Fruit fly (Drosophila melanogaster) whole organism, embryonic: ENCODE results near the gene Ir25a.

ENCODE experiments used
- Abd-B ChIP-seq: fragments of 200-800 bp; sonication (Bioruptor generic); optimal IDR thresholded peaks from 2 replicates; lab custom pipeline; 2018; ENCODE audit warnings: missing biosample characterization, mild to moderate bottlenecking, missing genetic modification characterization, moderate library complexity
- Bgb ChIP-seq: fragments of 200-800 bp; sonication (Bioruptor generic); IDR thresholded peaks from 2 replicates; pipeline ENCODE4 v1.3.6; 2022; ENCODE audit warnings: missing biosample characterization, missing genetic modification characterization; ENCODE audit not compliant: partially characterized antibody
- CG11504 ChIP-seq: fragments of 200-800 bp; sonication (Bioruptor generic); optimal IDR thresholded peaks from 3 replicates; lab custom pipeline; 2019; ENCODE audit warnings: missing biosample characterization, mild to moderate bottlenecking, missing genetic modification characterization, moderate library complexity
- CG11560 ChIP-seq: fragments of 200-800 bp; sonication (Bioruptor generic); IDR thresholded peaks from 3 replicates; pipeline ENCODE4 v1.3.6; 2022; ENCODE audit warnings: missing biosample characterization, missing genetic modification characterization
- CG12071 ChIP-seq: fragments of 200-800 bp; sonication (Bioruptor generic); optimal IDR thresholded peaks from 3 replicates; lab custom pipeline; 2018; ENCODE audit warnings: missing biosample characterization, mild to moderate bottlenecking, missing genetic modification characterization
- CG12391 ChIP-seq: fragments of 200-800 bp; sonication (Bioruptor generic); optimal IDR thresholded peaks from 3 replicates; lab custom pipeline; 2018; ENCODE audit warnings: missing biosample characterization, mild to moderate bottlenecking, missing genetic modification characterization, moderate library complexity
- CG1529 ChIP-seq: fragments of 200-800 bp; sonication (Bioruptor generic); optimal IDR thresholded peaks from 3 replicates; lab custom pipeline; 2018; ENCODE audit warnings: missing biosample characterization, missing genetic modification characterization
- CG15514 ChIP-seq: fragments of 200-800 bp; sonication (Bioruptor generic); optimal IDR thresholded peaks from 3 replicates; lab custom pipeline; 2017; ENCODE audit warnings: missing biosample characterization, missing genetic modification characterization, mild to moderate bottlenecking, moderate library complexity, missing genetic modification reagents
- CG15696 ChIP-seq: fragments of 200-800 bp; sonication (Bioruptor generic); optimal IDR thresholded peaks from 2 replicates; lab custom pipeline; 2019; ENCODE audit warnings: missing biosample characterization, mild to moderate bottlenecking, missing genetic modification characterization, moderate library complexity
- CG16813 ChIP-seq: fragments of 200-800 bp; sonication (Bioruptor generic); IDR thresholded peaks from 3 replicates; pipeline ENCODE4 v1.3.6; 2022; ENCODE audit warnings: missing biosample characterization, missing genetic modification characterization; ENCODE audit not compliant: partially characterized antibody
- CG17912 ChIP-seq: fragments of 200-800 bp; sonication (Bioruptor generic); optimal IDR thresholded peaks from 2 replicates; lab custom pipeline; 2018; ENCODE audit warnings: missing biosample characterization, mild to moderate bottlenecking, missing genetic modification characterization
- CG18262 ChIP-seq: fragments of 200-800 bp; optimal IDR thresholded peaks from 3 replicates; lab custom pipeline; 2019; ENCODE audit warnings: missing biosample characterization, mild to moderate bottlenecking, missing genetic modification characterization, moderate library complexity
- CG2120 ChIP-seq: fragments of 200-800 bp; sonication (Bioruptor generic); optimal IDR thresholded peaks from 3 replicates; lab custom pipeline; 2016; ENCODE audit warnings: missing biosample characterization, missing genetic modification characterization
- CG32767 ChIP-seq: fragments of 200-800 bp; sonication (Bioruptor generic); IDR thresholded peaks from 2 replicates; pipeline ENCODE4 v1.3.6; 2022; ENCODE audit warnings: missing biosample characterization, missing genetic modification characterization
- CG9727 ChIP-seq: fragments of 200-800 bp; sonication (Bioruptor generic); optimal IDR thresholded peaks from 3 replicates; lab custom pipeline; 2017; ENCODE audit warnings: missing biosample characterization, mild to moderate bottlenecking, missing genetic modification characterization
- CoRest ChIP-seq: fragments of 200-800 bp; sonication (Bioruptor generic); optimal IDR thresholded peaks from 3 replicates; lab custom pipeline; 2018; ENCODE audit warnings: missing biosample characterization, mild to moderate bottlenecking, missing genetic modification characterization, moderate library complexity
- E2f2 ChIP-seq: fragments of 200-800 bp; sonication (Bioruptor generic); IDR thresholded peaks from 2 replicates; pipeline ENCODE4 v1.3.6; 2022; ENCODE audit warnings: missing biosample characterization, missing genetic modification characterization
- Fer1 ChIP-seq: fragments of 200-800 bp; sonication (Bioruptor generic); optimal IDR thresholded peaks from 2 replicates; lab custom pipeline; 2017; ENCODE audit warnings: missing biosample characterization, mild to moderate bottlenecking, missing genetic modification characterization
- HHEX ChIP-seq: fragments of 200-800 bp; sonication (Bioruptor generic); optimal IDR thresholded peaks from 3 replicates; lab custom pipeline; 2017; ENCODE audit warnings: missing biosample characterization, mild to moderate bottlenecking, missing genetic modification characterization, missing genetic modification reagents
- Hr3 ChIP-seq: fragments of 200-800 bp; sonication (Bioruptor generic); optimal IDR thresholded peaks from 3 replicates; lab custom pipeline; 2016; ENCODE audit warnings: missing biosample characterization, missing genetic modification characterization
- MBD-R2 ChIP-seq: fragments of 200-800 bp; sonication (Bioruptor generic); IDR thresholded peaks from 2 replicates; pipeline ENCODE4 v1.3.6; 2022; ENCODE audit warnings: missing biosample characterization, missing genetic modification characterization
- NFAT ChIP-seq: fragments of 200-800 bp; sonication (Bioruptor generic); IDR thresholded peaks from 2 replicates; pipeline ENCODE4 v1.3.6; 2022; ENCODE audit warnings: missing biosample characterization, missing genetic modification characterization
- Optix ChIP-seq: fragments of 200-800 bp; sonication (Bioruptor generic); IDR thresholded peaks from 3 replicates; pipeline ENCODE4 v1.3.6; 2022; ENCODE audit warnings: missing biosample characterization, missing genetic modification characterization
- TFAM ChIP-seq: fragments of 200-800 bp; sonication (Bioruptor generic); optimal IDR thresholded peaks from 2 replicates; lab custom pipeline; 2017; ENCODE audit warnings: missing biosample characterization, missing genetic modification characterization, inconsistent platforms
- btn ChIP-seq: fragments of 200-800 bp; sonication (Bioruptor generic); optimal IDR thresholded peaks from 2 replicates; lab custom pipeline; 2016; ENCODE audit warnings: missing biosample characterization, missing genetic modification characterization
- chm ChIP-seq: fragments of 200-800 bp; sonication (Bioruptor generic); IDR thresholded peaks from 2 replicates; pipeline ENCODE4 v1.3.6; 2022; ENCODE audit warnings: missing biosample characterization, missing genetic modification characterization
- dan ChIP-seq: fragments of 200-800 bp; sonication (Bioruptor generic); IDR thresholded peaks from 2 replicates; pipeline ENCODE4 v1.3.6; 2022; ENCODE audit warnings: missing biosample characterization, missing genetic modification characterization
- ems ChIP-seq: fragments of 200-800 bp; sonication (Bioruptor generic); optimal IDR thresholded peaks from 3 replicates; lab custom pipeline; 2016; ENCODE audit warnings: missing biosample characterization, missing genetic modification characterization
- ewg ChIP-seq: fragments of 200-800 bp; sonication (Bioruptor generic); optimal IDR thresholded peaks from 3 replicates; lab custom pipeline; 2017; ENCODE audit warnings: mild to moderate bottlenecking, missing biosample characterization, missing genetic modification reagents, missing genetic modification characterization
- fd102C ChIP-seq: fragments of 200-800 bp; sonication (Bioruptor generic); optimal IDR thresholded peaks from 2 replicates; lab custom pipeline; 2018; ENCODE audit warnings: missing biosample characterization, mild to moderate bottlenecking, missing genetic modification characterization, moderate library complexity
- fru ChIP-seq: fragments of >200 bp; optimal IDR thresholded peaks from 2 replicates; lab custom pipeline; 2017
- ftz-f1 ChIP-seq: fragments of 200-800 bp; sonication (Bioruptor generic); optimal IDR thresholded peaks from 2 replicates; lab custom pipeline; 2016; ENCODE audit warnings: missing biosample characterization, missing genetic modification characterization
- h ChIP-seq: fragments of >200 bp; optimal IDR thresholded peaks from 2 replicates; lab custom pipeline; 2017
- hb ChIP-seq: fragments of 200-800 bp; sonication (Bioruptor generic); IDR thresholded peaks from 3 replicates; pipeline ENCODE4 v1.3.6; 2022; ENCODE audit warnings: missing biosample characterization, missing genetic modification characterization; ENCODE audit not compliant: partially characterized antibody
- hth ChIP-seq: fragments of >200 bp; optimal IDR thresholded peaks from 2 replicates; lab custom pipeline; 2017; ENCODE audit warnings: inconsistent platforms
- lbe ChIP-seq: fragments of 200-800 bp; sonication (Bioruptor generic); optimal IDR thresholded peaks from 2 replicates; lab custom pipeline; 2016; ENCODE audit warnings: missing biosample characterization, mild to moderate bottlenecking, missing genetic modification characterization
- lola ChIP-seq, 3 experiments: fragments of >200 bp in 2 of 3; fragments of 200-800 bp in 1 of 3; sonication (Bioruptor generic) in 1 of 3; optimal IDR thresholded peaks; 2 replicates each; lab custom pipeline; 2017 to 2019; ENCODE audit warnings: missing biosample characterization in 3 of 3, missing genetic modification characterization in 3 of 3, mild to moderate bottlenecking in 1 of 3, moderate library complexity in 1 of 3
- nom ChIP-seq: fragments of 200-800 bp; sonication (Bioruptor generic); optimal IDR thresholded peaks from 2 replicates; lab custom pipeline; 2017; ENCODE audit warnings: missing biosample characterization, missing genetic modification characterization, mild to moderate bottlenecking, moderate library complexity, missing genetic modification reagents
- pan ChIP-seq, 4 experiments: fragments of >200 bp in 3 of 4; fragments of 200-800 bp in 1 of 4; sonication (Bioruptor generic) in 1 of 4; optimal IDR thresholded peaks in 3 of 4; IDR thresholded peaks in 1 of 4; 2 replicates each; pipeline versions ENCODE4 v1.3.6 to Lab custom; 2017 to 2022; ENCODE audit warnings: missing biosample characterization in 2 of 4, missing genetic modification characterization in 2 of 4, mixed read lengths in 1 of 4
- pita ChIP-seq: fragments of 200-800 bp; sonication (Bioruptor generic); optimal IDR thresholded peaks from 2 replicates; lab custom pipeline; 2017; ENCODE audit warnings: missing biosample characterization, mild to moderate bottlenecking, missing genetic modification characterization
- ro ChIP-seq: fragments of 200-800 bp; sonication (Bioruptor generic); IDR thresholded peaks from 2 replicates; pipeline ENCODE4 v1.3.6; 2022; ENCODE audit warnings: missing biosample characterization, missing genetic modification characterization
- schlank ChIP-seq: fragments of 200-800 bp; sonication (Bioruptor generic); optimal IDR thresholded peaks from 2 replicates; lab custom pipeline; 2018; ENCODE audit warnings: missing biosample characterization, mild to moderate bottlenecking, missing genetic modification characterization
- sens ChIP-seq: fragments of 200-800 bp; sonication (Bioruptor generic); peaks from one replicate; lab custom pipeline; 2016; ENCODE audit warnings: missing biosample characterization, missing genetic modification characterization
- shn ChIP-seq: fragments of 200-800 bp; sonication (Bioruptor generic); optimal IDR thresholded peaks from 3 replicates; lab custom pipeline; 2016; ENCODE audit warnings: missing biosample characterization, missing genetic modification characterization
- stc ChIP-seq: fragments of 200-800 bp; sonication (Bioruptor generic); IDR thresholded peaks from 2 replicates; pipeline ENCODE4 v1.3.6; 2022; ENCODE audit warnings: missing biosample characterization, missing genetic modification characterization
- tio ChIP-seq: fragments of 200-800 bp; sonication (Bioruptor generic); optimal IDR thresholded peaks from 2 replicates; lab custom pipeline; 2017; ENCODE audit warnings: missing biosample characterization, missing genetic modification characterization, inconsistent platforms
- tup ChIP-seq: fragments of 200-800 bp; sonication (Bioruptor generic); optimal IDR thresholded peaks from 2 replicates; lab custom pipeline; 2016; ENCODE audit warnings: missing biosample characterization, mild to moderate bottlenecking, missing genetic modification characterization, moderate library complexity
- tx ChIP-seq: fragments of 200-800 bp; sonication (Bioruptor generic); optimal IDR thresholded peaks from 2 replicates; lab custom pipeline; 2016; ENCODE audit warnings: missing biosample characterization, missing genetic modification characterization
- vnd ChIP-seq: fragments of 200-800 bp; sonication (Bioruptor generic); IDR thresholded peaks from 3 replicates; pipeline ENCODE4 v1.3.6; 2022; ENCODE audit warnings: missing biosample characterization, missing genetic modification characterization; ENCODE audit not compliant: partially characterized antibody

Gene Ir25a

DNA sequence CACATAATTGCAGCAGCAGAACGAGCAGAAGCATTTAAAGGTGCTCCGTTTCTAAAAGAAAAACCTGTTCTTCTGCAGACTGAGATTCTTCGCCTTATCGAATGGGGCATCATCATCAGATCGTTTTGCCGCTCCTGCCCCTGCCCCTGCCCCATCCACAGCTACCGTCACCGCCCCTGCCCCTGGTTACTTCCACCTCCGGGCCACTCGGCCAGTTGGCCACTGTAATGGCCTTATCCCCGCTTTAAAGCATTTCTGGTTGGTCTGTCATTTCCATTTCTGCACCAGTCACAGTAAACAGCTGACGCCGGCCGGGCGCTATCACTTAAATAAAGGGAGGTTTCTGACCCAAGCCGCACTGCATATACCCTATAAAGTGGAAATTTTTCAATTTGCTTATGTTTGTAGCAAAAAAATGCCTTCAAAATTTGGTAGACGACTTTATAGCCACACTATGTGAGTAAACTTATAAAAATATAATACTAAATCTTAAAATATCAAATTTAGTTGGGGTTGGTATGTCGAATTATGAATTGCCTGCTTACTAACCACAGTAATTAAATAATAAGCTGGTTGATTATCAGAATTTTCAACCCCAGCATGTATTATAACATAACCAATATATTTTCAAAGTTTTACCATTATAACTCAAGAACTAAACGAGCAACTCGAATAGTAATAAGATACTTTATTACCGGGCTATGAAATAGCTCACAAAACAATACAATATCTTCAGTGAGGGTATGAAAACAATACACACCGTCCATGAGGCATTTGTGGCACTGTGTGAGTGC, 24.2 kb downstream of the Ir25a start (continued):
- TF ChIP-seq CG15696 (tag; lab: Kevin White, UChicago), result peak; percentile 64
- TF ChIP-seq CG11504 (tag; lab: Kevin White, UChicago), result peak; percentile 82
- peak; percentile 50 for TF ChIP-seq shn (GFP tag; lab: Kevin White, UChicago)
- peak; percentile 7 for TF ChIP-seq Fer1 (GFP tag; lab: Kevin White, UChicago)
- no peak for TF ChIP-seq NFAT (GFP tag; lab: Robert Waterston, UW)
- TF ChIP-seq CG11560 (tag; lab: Robert Waterston, UW), result no peak
- no peak for TF ChIP-seq stc (GFP tag; lab: Robert Waterston, UW)
- no peak for TF ChIP-seq lbe (GFP tag; lab: Kevin White, UChicago)
- no peak for TF ChIP-seq CG12071 (GFP tag; lab: Kevin White, UChicago)
- no peak for TF ChIP-seq schlank (tag; lab: Kevin White, UChicago)
- no peak for TF ChIP-seq hb (GFP tag; lab: Robert Waterston, UW)
- TF ChIP-seq CG12391 (tag; lab: Kevin White, UChicago), result peak; percentile 77
- TF ChIP-seq chm, result no peak
- peak; percentile 21 for TF ChIP-seq CG15514 (GFP tag; lab: Kevin White, UChicago)
- TF ChIP-seq CG16813 (GFP tag; lab: Robert Waterston, UW), result no peak
- TF ChIP-seq ems (GFP tag; lab: Kevin White, UChicago), result no peak
- peak; percentile 17; the same call in 1 of the 2 replicates for TF ChIP-seq MBD-R2 (GFP tag; lab: Robert Waterston, UW)
- no peak for TF ChIP-seq pita (GFP tag; lab: Kevin White, UChicago)
- TF ChIP-seq CG1529 (GFP tag; lab: Kevin White, UChicago), result peak; percentile 54
- TF ChIP-seq CG32767 (GFP tag; lab: Robert Waterston, UW), result no peak
- peak; percentile 81 for TF ChIP-seq CG18262 (tag; lab: Kevin White, UChicago)
- peak; percentile 69 for TF ChIP-seq Abd-B
- no peak for TF ChIP-seq ftz-f1
- TF ChIP-seq btn (GFP tag; lab: Kevin White, UChicago), result no peak
- TF ChIP-seq CG9727 (GFP tag; lab: Kevin White, UChicago), result peak; percentile 86
- peak; percentile 72 for TF ChIP-seq Hr3 (GFP tag; lab: Kevin White, UChicago)
- TF ChIP-seq CG17912 (GFP tag; lab: Kevin White, UChicago), result no peak
- no peak for TF ChIP-seq TFAM
- no peak for TF ChIP-seq fru (lab: Kevin White, UChicago)
- TF ChIP-seq hth, result no peak
- peak; percentile 82 for TF ChIP-seq CG2120 (GFP tag; lab: Kevin White, UChicago)
- peak; percentile 12; the same call in 1 of the 3 replicates for TF ChIP-seq Optix (GFP tag; lab: Robert Waterston, UW)
- peak; percentile 80 for TF ChIP-seq tio (GFP tag; lab: Kevin White, UChicago)
- TF ChIP-seq tx, result peak; percentile 24
- TF ChIP-seq sens (GFP tag; lab: Kevin White, UChicago), result peak; percentile 92
- TF ChIP-seq fd102C (GFP tag; lab: Kevin White, UChicago), result no peak
- peak in 1 of 2 experiments; percentile 27 for TF ChIP-seq pan (optimal IDR thresholded peaks at IDR 0.05; lab: Kevin White, UChicago)
- peak in 1 of 2 experiments; percentile 23 for TF ChIP-seq pan (GFP tag; optimal IDR thresholded peaks at IDR 0.05 in 1 of 2, IDR thresholded peaks at IDR 0.05 in 1 of 2)
- TF ChIP-seq ro (GFP tag; lab: Robert Waterston, UW), result no peak
- TF ChIP-seq Bgb (GFP tag; lab: Robert Waterston, UW), result no peak
- peak; percentile 27 for TF ChIP-seq ewg (GFP tag; lab: Kevin White, UChicago)
- TF ChIP-seq HHEX (GFP tag; lab: Kevin White, UChicago), result peak; percentile 56
- no peak; the same call in 1 of the 2 replicates for TF ChIP-seq E2f2 (GFP tag; lab: Robert Waterston, UW)
- no peak for TF ChIP-seq h (lab: Kevin White, UChicago)
- no peak for TF ChIP-seq tup (GFP tag; lab: Kevin White, UChicago)
- TF ChIP-seq dan, result no peak
- TF ChIP-seq nom (GFP tag; lab: Kevin White, UChicago), result peak; percentile 8
- TF ChIP-seq CoRest (tag; lab: Kevin White, UChicago), result peak; percentile 87
- no peak for TF ChIP-seq vnd (GFP tag; lab: Robert Waterston, UW)
- peak in 1 of 3 experiments; percentile 81 for TF ChIP-seq lola (GFP tag; optimal IDR thresholded peaks at IDR 0.05; lab: Kevin White, UChicago)
